Worm (Caenorhabditis elegans) whole organism, L2 larva: ENCODE data around the gene str-97.

Experiments
- blmp-1 ChIP-seq: sonication (generic microtip); optimal IDR thresholded peaks from 2 replicates; lab custom pipeline; 2017; ENCODE audit warnings: missing genetic modification characterization, mild to moderate bottlenecking, missing compliant biosample characterization, antibody characterized with exemption, moderate library complexity; ENCODE audit not compliant: insufficient read depth
- ceh-16 ChIP-seq: fragments of 150-350 bp; optimal IDR thresholded peaks from 2 replicates; lab custom pipeline; 2014; ENCODE audit warnings: missing biosample characterization, missing genetic modification characterization
- crh-2 ChIP-seq: sonication (generic microtip); optimal IDR thresholded peaks from 2 replicates; lab custom pipeline; 2017; ENCODE audit warnings: missing biosample characterization, missing genetic modification characterization
- fos-1 ChIP-seq: fragments of 150-350 bp; optimal IDR thresholded peaks from 2 replicates; lab custom pipeline; 2014; ENCODE audit warnings: missing biosample characterization, missing genetic modification characterization
- lsy-2 ChIP-seq, 2 experiments: fragments of 150-350 bp in 1 of 2; sonication (generic microtip) in 1 of 2; optimal IDR thresholded peaks; 2 replicates each; lab custom pipeline; 2014 to 2017; ENCODE audit warnings: missing biosample characterization in 2 of 2, missing genetic modification characterization in 2 of 2
- nhr-129 ChIP-seq: fragments of 150-350 bp; optimal IDR thresholded peaks from 2 replicates; lab custom pipeline; 2014; ENCODE audit warnings: missing biosample characterization, missing genetic modification characterization
- nhr-77 ChIP-seq: fragments of 150-350 bp; optimal IDR thresholded peaks from 2 replicates; lab custom pipeline; 2014; ENCODE audit warnings: missing biosample characterization, missing genetic modification characterization
- snpc-4 ChIP-seq: fragments of 150-350 bp; optimal IDR thresholded peaks from 2 replicates; lab custom pipeline; 2014; ENCODE audit warnings: missing biosample characterization, missing genetic modification characterization
- unc-55 ChIP-seq: fragments of 150-350 bp; sonication (generic microtip); optimal IDR thresholded peaks from 3 replicates; lab custom pipeline; 2014; ENCODE audit warnings: missing biosample characterization, missing genetic modification reagents, missing genetic modification characterization
- ztf-11 ChIP-seq: sonication (generic microtip); optimal IDR thresholded peaks from 2 replicates; lab custom pipeline; 2017; ENCODE audit warnings: missing biosample characterization, missing genetic modification characterization

DNA sequence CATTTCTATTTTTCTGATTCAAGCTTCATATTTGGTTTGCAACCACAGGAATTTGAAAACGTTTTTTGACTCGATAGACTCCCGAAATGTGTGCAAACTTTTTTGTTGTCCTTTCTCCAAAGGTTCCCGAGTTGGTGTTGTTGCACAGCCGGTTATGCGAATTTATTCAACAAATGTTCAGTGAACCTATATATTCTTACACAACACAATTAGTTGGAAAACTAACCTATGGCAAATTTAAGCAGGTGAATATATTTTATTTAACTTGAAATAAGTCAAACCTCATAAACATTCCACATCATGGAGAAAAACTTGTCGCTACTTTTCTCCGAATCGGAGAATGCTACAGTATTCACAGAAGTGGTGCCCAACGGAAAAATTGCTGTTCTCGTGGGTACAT is 28.3 kb upstream of the str-97 start, which contains the start of gene srz-14:
- TF ChIP-seq nhr-77 = no peak
- no peak for TF ChIP-seq snpc-4 (tag; lab: Kevin White, UChicago)
- TF ChIP-seq crh-2 = no peak
- TF ChIP-seq lsy-2 (tag; optimal IDR thresholded peaks at IDR 0.05; lab: Kevin White, UChicago) = no peak
- no peak for TF ChIP-seq unc-55 (GFP tag; lab: Kevin White, UChicago)
- TF ChIP-seq ztf-11 (tag; lab: Kevin White, UChicago) = no peak
- no peak for TF ChIP-seq nhr-129 (tag; lab: Kevin White, UChicago)
- no peak for TF ChIP-seq fos-1 (tag; lab: Kevin White, UChicago)
- TF ChIP-seq ceh-16 (tag; lab: Kevin White, UChicago) = no peak
- TF ChIP-seq blmp-1 (tag; lab: Kevin White, UChicago) = no peak
